Fruit fly (Drosophila melanogaster): ENCODE data around the gene CG8206.

DNA sequence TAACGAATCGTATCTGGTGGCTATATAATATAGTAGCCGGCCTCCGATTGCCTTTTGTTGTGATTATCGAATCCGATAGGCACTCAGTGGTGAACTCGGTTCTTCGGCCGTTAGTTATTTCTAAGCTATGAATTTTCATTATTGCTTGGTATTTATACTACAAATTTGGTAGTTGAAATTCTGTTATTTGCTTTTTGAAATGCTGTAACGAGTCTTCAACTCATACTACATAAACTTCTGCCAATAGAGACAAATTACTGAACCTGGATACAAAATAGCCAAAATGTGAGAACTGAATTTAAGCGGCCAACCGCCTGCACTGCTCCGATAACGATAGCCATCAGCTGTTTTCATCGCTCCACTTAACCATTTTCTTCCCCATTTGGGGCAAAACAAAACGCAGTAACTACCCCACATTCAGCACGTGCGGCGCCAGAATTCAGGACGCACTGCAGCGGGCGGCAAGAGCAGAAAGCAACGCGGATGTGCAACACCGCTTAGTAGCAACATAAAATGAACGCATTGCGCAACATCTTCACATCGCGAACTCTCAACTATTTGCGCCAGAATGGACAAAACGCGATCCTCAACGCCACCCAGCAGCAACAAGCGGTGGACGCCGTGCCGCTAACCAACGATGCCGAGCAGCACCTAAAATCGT, at the start of gene CG8206, which contains the start of gene CG11679:
- TF ChIP-seq CG8478 (optimal IDR thresholded peaks at IDR 0.05) (no peak), CTCF (optimal IDR thresholded peaks at IDR 0.05) (no peak)

Measured in S2 (cell line).